Fruit fly (Drosophila melanogaster) whole organism: ENCODE measurements around the gene CG43294.

Source experiments
- CG8478 ChIP-seq: fragments of >200 bp; optimal IDR thresholded peaks from 2 replicates; lab custom pipeline; 2018; ENCODE audit warnings: inconsistent platforms
- Dll ChIP-seq: fragments of >200 bp; optimal IDR thresholded peaks from 2 replicates; lab custom pipeline; 2017
- EcR ChIP-seq, 2 experiments: fragments of >200 bp; optimal IDR thresholded peaks; 2 replicates each; lab custom pipeline; 2017; ENCODE audit warnings: missing biosample characterization in 2 of 2, missing genetic modification characterization in 2 of 2, missing genetic modification reagents in 2 of 2
- pan ChIP-seq: fragments of >200 bp; optimal IDR thresholded peaks from 2 replicates; lab custom pipeline; 2017
- psq ChIP-seq: fragments of >200 bp; optimal IDR thresholded peaks from 2 replicates; lab custom pipeline; 2017
- usp ChIP-seq: fragments of >200 bp; optimal IDR thresholded peaks from 2 replicates; lab custom pipeline; 2017; ENCODE audit warnings: missing biosample characterization, missing genetic modification characterization, mixed read lengths

Gene CG43294

dm6 chr3L:12002321-12003248, 44.5 kb downstream of the CG43294 start, which contains the start of the genes Pop2 and CG6928:
Gene Pop2, minus strand, starts transcription at chr3L:12002915.
Gene CG6928, plus strand, starts transcription at chr3L:12003155.
- no peak for TF ChIP-seq CG8478 (lab: Kevin White, UChicago)
- no peak for TF ChIP-seq Dll
- TF ChIP-seq pan (lab: Kevin White, UChicago) = no peak
- no peak for TF ChIP-seq EcR (GFP tag; optimal IDR thresholded peaks at IDR 0.05; lab: Kevin White, UChicago)
- no peak for TF ChIP-seq psq
- no peak for TF ChIP-seq usp (GFP tag; lab: Kevin White, UChicago)

dm6 chr3L:12003457-12003856, 45.4 kb downstream of the CG43294 start:
- TF ChIP-seq Dll (no peak), CG8478 (lab: Kevin White, UChicago) (no peak), EcR (GFP tag; optimal IDR thresholded peaks at IDR 0.05; lab: Kevin White, UChicago) (no peak), usp (GFP tag; lab: Kevin White, UChicago) (no peak), pan (lab: Kevin White, UChicago) (no peak), psq (no peak)

- TF ChIP-seq usp (GFP tag; lab: Kevin White, UChicago) (no peak), CG8478 (lab: Kevin White, UChicago) (no peak), pan (lab: Kevin White, UChicago) (no peak), psq (no peak), Dll (no peak), EcR (GFP tag; optimal IDR thresholded peaks at IDR 0.05; lab: Kevin White, UChicago) (no peak)
These were observed 46.1 kb downstream of the CG43294 start for dm6 chr3L:12004136-12004535.

dm6 chr3L:12007945-12008344, 49.9 kb downstream of the CG43294 start:
- TF ChIP-seq Dll (no peak), psq (no peak), pan (lab: Kevin White, UChicago) (no peak), CG8478 (lab: Kevin White, UChicago) (no peak), usp (GFP tag; lab: Kevin White, UChicago) (no peak), EcR (GFP tag; optimal IDR thresholded peaks at IDR 0.05; lab: Kevin White, UChicago) (no peak)
